Fruit fly (Drosophila melanogaster) whole organism, embryonic: ENCODE data around the gene opa.

Source experiments
- CG10431 ChIP-seq: fragments of 200-800 bp; sonication (Bioruptor generic); optimal IDR thresholded peaks from 3 replicates; lab custom pipeline; 2018; ENCODE audit warnings: missing biosample characterization, mild to moderate bottlenecking, missing genetic modification characterization
- CG12155 ChIP-seq: fragments of 200-800 bp; sonication (Bioruptor generic); optimal IDR thresholded peaks from 3 replicates; lab custom pipeline; 2016; ENCODE audit warnings: missing biosample characterization, missing genetic modification characterization
- CG12942 ChIP-seq: fragments of 200-800 bp; sonication (Bioruptor generic); optimal IDR thresholded peaks from 3 replicates; lab custom pipeline; 2016; ENCODE audit warnings: missing biosample characterization, missing genetic modification characterization
- CG15479 ChIP-seq: fragments of 200-800 bp; sonication (Bioruptor generic); optimal IDR thresholded peaks from 3 replicates; lab custom pipeline; 2019; ENCODE audit warnings: missing biosample characterization, mild to moderate bottlenecking, missing genetic modification characterization, moderate library complexity
- CG17361 ChIP-seq: fragments of 200-800 bp; sonication (Bioruptor generic); IDR thresholded peaks from 3 replicates; pipeline ENCODE4 v1.3.6; 2022; ENCODE audit warnings: missing biosample characterization, missing genetic modification characterization
- CG30403 ChIP-seq: fragments of 200-800 bp; sonication (Bioruptor generic); optimal IDR thresholded peaks from 3 replicates; lab custom pipeline; 2016; ENCODE audit warnings: missing biosample characterization, missing genetic modification characterization
- CG3163 ChIP-seq: fragments of 200-800 bp; sonication (Bioruptor generic); optimal IDR thresholded peaks from 3 replicates; lab custom pipeline; 2016; ENCODE audit warnings: missing biosample characterization, missing genetic modification characterization
- CG34224 ChIP-seq: fragments of 200-800 bp; sonication (Bioruptor generic); IDR thresholded peaks from 3 replicates; pipeline ENCODE4 v1.3.6; 2022; ENCODE audit warnings: missing biosample characterization, missing genetic modification characterization; ENCODE audit not compliant: partially characterized antibody
- CG6272 ChIP-seq: fragments of 200-800 bp; sonication (Bioruptor generic); IDR thresholded peaks from 2 replicates; pipeline ENCODE4 v1.3.6; 2022; ENCODE audit warnings: missing biosample characterization, missing genetic modification characterization
- CG6765 ChIP-seq: fragments of 200-800 bp; sonication (Bioruptor generic); optimal IDR thresholded peaks from 3 replicates; lab custom pipeline; 2017; ENCODE audit warnings: missing biosample characterization, mild to moderate bottlenecking, missing genetic modification characterization
- CG7839 ChIP-seq: fragments of 200-800 bp; sonication (Bioruptor generic); optimal IDR thresholded peaks from 3 replicates; lab custom pipeline; 2018; ENCODE audit warnings: missing biosample characterization, mild to moderate bottlenecking, missing genetic modification characterization, moderate library complexity
- CG7928 ChIP-seq: fragments of 200-800 bp; sonication (Bioruptor generic); optimal IDR thresholded peaks from 2 replicates; lab custom pipeline; 2017; ENCODE audit warnings: missing biosample characterization, mild to moderate bottlenecking, missing genetic modification characterization
- CG8089 ChIP-seq: fragments of 200-800 bp; sonication (Bioruptor generic); optimal IDR thresholded peaks from 3 replicates; lab custom pipeline; 2016; ENCODE audit warnings: missing biosample characterization, missing genetic modification characterization
- CG8290 ChIP-seq, 3 experiments: fragments of 200-800 bp; sonication (Bioruptor generic); optimal IDR thresholded peaks; 2 replicates each; lab custom pipeline; 2016 to 2019; ENCODE audit warnings: missing biosample characterization in 3 of 3, missing genetic modification characterization in 3 of 3, mild to moderate bottlenecking in 2 of 3, moderate library complexity in 1 of 3
- CG9817 ChIP-seq: fragments of 200-800 bp; sonication (Bioruptor generic); optimal IDR thresholded peaks from 2 replicates; lab custom pipeline; 2018; ENCODE audit warnings: missing biosample characterization, mild to moderate bottlenecking, missing genetic modification characterization, moderate library complexity
- CrebB ChIP-seq: fragments of 200-800 bp; sonication (Bioruptor generic); optimal IDR thresholded peaks from 3 replicates; lab custom pipeline; 2018; ENCODE audit warnings: missing biosample characterization, mild to moderate bottlenecking, missing genetic modification characterization
- D ChIP-seq, 2 experiments: fragments of 200-800 bp in 1 of 2; fragments of >200 bp in 1 of 2; sonication (Bioruptor generic) in 1 of 2; optimal IDR thresholded peaks; 2 replicates in 1 of 2; 3 replicates in 1 of 2; lab custom pipeline; 2017; ENCODE audit warnings: mild to moderate bottlenecking in 1 of 2, missing biosample characterization in 1 of 2, missing genetic modification characterization in 1 of 2, missing genetic modification reagents in 1 of 2
- Elba2 ChIP-seq: fragments of 200-800 bp; sonication (Bioruptor generic); optimal IDR thresholded peaks from 3 replicates; lab custom pipeline; 2016; ENCODE audit warnings: missing biosample characterization, missing genetic modification characterization
- Gsc ChIP-seq: fragments of 200-800 bp; sonication (Bioruptor generic); IDR thresholded peaks from 2 replicates; pipeline ENCODE4 v1.3.6; 2022; ENCODE audit warnings: missing biosample characterization, missing genetic modification characterization
- HLH54F ChIP-seq: fragments of 200-800 bp; sonication (Bioruptor generic); optimal IDR thresholded peaks from 3 replicates; lab custom pipeline; 2016; ENCODE audit warnings: missing biosample characterization, missing genetic modification characterization
- Hmr ChIP-seq: fragments of 200-800 bp; sonication (Bioruptor generic); optimal IDR thresholded peaks from 3 replicates; lab custom pipeline; 2017; ENCODE audit warnings: mild to moderate bottlenecking, missing biosample characterization, missing genetic modification reagents, missing genetic modification characterization
- Hsf ChIP-seq: fragments of 200-800 bp; sonication (Bioruptor generic); optimal IDR thresholded peaks from 3 replicates; lab custom pipeline; 2016; ENCODE audit warnings: missing biosample characterization, missing genetic modification characterization
- Kr ChIP-seq: fragments of 200-800 bp; sonication (Bioruptor generic); optimal IDR thresholded peaks from 2 replicates; lab custom pipeline; 2017; ENCODE audit warnings: missing biosample characterization, mild to moderate bottlenecking, missing genetic modification characterization
- MESR4 ChIP-seq: fragments of 200-800 bp; sonication (Bioruptor generic); optimal IDR thresholded peaks from 2 replicates; lab custom pipeline; 2018; ENCODE audit warnings: missing biosample characterization, mild to moderate bottlenecking, missing genetic modification characterization, moderate library complexity
- MTF-1 ChIP-seq: fragments of 200-800 bp; sonication (Bioruptor generic); optimal IDR thresholded peaks from 2 replicates; lab custom pipeline; 2018; ENCODE audit warnings: missing biosample characterization, mild to moderate bottlenecking, missing genetic modification characterization, borderline replicate concordance
- NK7.1 ChIP-seq: fragments of 200-800 bp; sonication (Bioruptor generic); optimal IDR thresholded peaks from 3 replicates; lab custom pipeline; 2016; ENCODE audit warnings: missing biosample characterization, missing genetic modification characterization
- Neu2 ChIP-seq: fragments of 200-800 bp; sonication (Bioruptor generic); optimal IDR thresholded peaks from 3 replicates; lab custom pipeline; 2016; ENCODE audit warnings: missing biosample characterization, missing genetic modification characterization, borderline replicate concordance
- NfI ChIP-seq: fragments of 200-800 bp; sonication (Bioruptor generic); optimal IDR thresholded peaks from 3 replicates; lab custom pipeline; 2018; ENCODE audit warnings: missing biosample characterization, mild to moderate bottlenecking, missing genetic modification characterization, moderate library complexity
- Opbp ChIP-seq: fragments of 200-800 bp; sonication (Bioruptor generic); IDR thresholded peaks from 3 replicates; pipeline ENCODE4 v1.3.6; 2022; ENCODE audit warnings: missing biosample characterization, missing genetic modification characterization; ENCODE audit not compliant: partially characterized antibody
- Sox100B ChIP-seq: fragments of 200-800 bp; sonication (Bioruptor generic); optimal IDR thresholded peaks from 3 replicates; lab custom pipeline; 2018; ENCODE audit warnings: missing biosample characterization, mild to moderate bottlenecking, missing genetic modification characterization
- Sry-β ChIP-seq: fragments of 200-800 bp; sonication (Bioruptor generic); optimal IDR thresholded peaks from 2 replicates; lab custom pipeline; 2018; ENCODE audit warnings: missing biosample characterization, mild to moderate bottlenecking, missing genetic modification characterization, moderate library complexity
- crc ChIP-seq: fragments of 200-800 bp; sonication (Bioruptor generic); optimal IDR thresholded peaks from 2 replicates; lab custom pipeline; 2016; ENCODE audit warnings: missing biosample characterization, missing genetic modification characterization
- croc ChIP-seq: fragments of 200-800 bp; sonication (Bioruptor generic); conservative IDR thresholded peaks from 3 replicates; pipeline ENCODE4 v1.3.6; 2022; ENCODE audit warnings: missing biosample characterization, missing genetic modification characterization
- exex ChIP-seq: fragments of 200-800 bp; sonication (Bioruptor generic); optimal IDR thresholded peaks from 4 replicates; lab custom pipeline; 2018; ENCODE audit warnings: missing biosample characterization, mild to moderate bottlenecking, missing genetic modification characterization, moderate library complexity
- gro ChIP-seq: fragments of 200-800 bp; sonication (Bioruptor generic); optimal IDR thresholded peaks from 2 replicates; lab custom pipeline; 2016; ENCODE audit warnings: missing biosample characterization, missing genetic modification characterization
- kay ChIP-seq: fragments of 200-800 bp; sonication (Bioruptor generic); optimal IDR thresholded peaks from 2 replicates; lab custom pipeline; 2016; ENCODE audit warnings: missing biosample characterization, missing genetic modification characterization
- nom ChIP-seq: fragments of 200-800 bp; sonication (Bioruptor generic); optimal IDR thresholded peaks from 2 replicates; lab custom pipeline; 2017; ENCODE audit warnings: missing biosample characterization, missing genetic modification characterization, mild to moderate bottlenecking, moderate library complexity, missing genetic modification reagents
- pan ChIP-seq, 4 experiments: fragments of >200 bp in 3 of 4; fragments of 200-800 bp in 1 of 4; sonication (Bioruptor generic) in 1 of 4; optimal IDR thresholded peaks in 3 of 4; IDR thresholded peaks in 1 of 4; 2 replicates each; pipeline versions ENCODE4 v1.3.6 to Lab custom; 2017 to 2022; ENCODE audit warnings: missing biosample characterization in 2 of 4, missing genetic modification characterization in 2 of 4, mixed read lengths in 1 of 4
- pnt ChIP-seq: fragments of 200-800 bp; sonication (Bioruptor generic); optimal IDR thresholded peaks from 3 replicates; lab custom pipeline; 2016; ENCODE audit warnings: missing biosample characterization, missing genetic modification characterization
- salm ChIP-seq: fragments of 200-800 bp; sonication (Bioruptor generic); optimal IDR thresholded peaks from 2 replicates; lab custom pipeline; 2018; ENCODE audit warnings: missing biosample characterization, mild to moderate bottlenecking, missing genetic modification characterization
- sisA ChIP-seq: fragments of 200-800 bp; sonication (Bioruptor generic); IDR thresholded peaks from 2 replicates; pipeline ENCODE4 v1.3.6; 2022; ENCODE audit warnings: missing biosample characterization, missing genetic modification characterization
- slou ChIP-seq: fragments of 200-800 bp; sonication (Bioruptor generic); optimal IDR thresholded peaks from 3 replicates; lab custom pipeline; 2016; ENCODE audit warnings: missing biosample characterization, missing genetic modification characterization
- sr ChIP-seq: fragments of 200-800 bp; sonication (Bioruptor generic); IDR thresholded peaks from 3 replicates; pipeline ENCODE4 v1.3.6; 2022; ENCODE audit warnings: missing biosample characterization, missing genetic modification characterization
- vnd ChIP-seq: fragments of 200-800 bp; sonication (Bioruptor generic); IDR thresholded peaks from 3 replicates; pipeline ENCODE4 v1.3.6; 2022; ENCODE audit warnings: missing biosample characterization, missing genetic modification characterization; ENCODE audit not compliant: partially characterized antibody
- wek ChIP-seq: fragments of 200-800 bp; sonication (Bioruptor generic); optimal IDR thresholded peaks from 3 replicates; lab custom pipeline; 2018; ENCODE audit warnings: missing biosample characterization, mild to moderate bottlenecking, missing genetic modification characterization, moderate library complexity

The opa gene

DNA sequence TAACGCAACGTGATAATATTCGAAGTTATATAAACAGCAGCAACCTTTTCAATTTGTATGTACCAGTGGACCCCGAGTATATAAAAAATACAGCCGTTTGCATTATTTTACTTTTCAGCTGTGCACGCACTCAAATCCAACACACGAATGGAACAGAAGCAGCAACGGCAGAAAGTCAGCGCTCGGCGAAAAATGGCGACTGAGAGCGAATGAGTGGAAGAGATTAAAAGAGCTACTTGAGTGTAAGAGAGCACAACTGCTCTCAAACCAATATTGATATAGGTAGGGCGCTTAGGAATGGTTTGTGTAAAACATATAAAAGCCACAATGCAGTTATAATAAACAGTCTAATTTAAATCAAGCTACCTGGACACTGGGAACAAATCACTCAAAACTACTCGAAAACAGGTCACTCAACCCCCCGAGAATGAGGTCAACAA lies 46.3 kb upstream of the opa start (continued):
- TF ChIP-seq Kr (GFP tag; lab: Kevin White, UChicago) (no peak), nom (peak; percentile 63), CrebB (peak; percentile 77), Sry-β (peak; percentile 29), gro (GFP tag; lab: Kevin White, UChicago) (peak; percentile 65), CG8089 (GFP tag; lab: Kevin White, UChicago) (peak; percentile 70), MESR4 (GFP tag; lab: Kevin White, UChicago) (peak; percentile 6), NfI (GFP tag; lab: Kevin White, UChicago) (no peak), CG9817 (tag; lab: Kevin White, UChicago) (no peak), wek (GFP tag; lab: Kevin White, UChicago) (peak; percentile 88), salm (tag; lab: Kevin White, UChicago) (peak; percentile 65), Opbp (GFP tag; lab: Robert Waterston, UW) (0 out of 3 replicates have a peak, but pooled peaks have one; percentile 23), slou (no peak), exex (tag; lab: Kevin White, UChicago) (no peak), Gsc (GFP tag; lab: Robert Waterston, UW) (no peak), crc (GFP tag; lab: Kevin White, UChicago) (peak; percentile 53), CG12155 (GFP tag; lab: Kevin White, UChicago) (peak; percentile 1), Elba2 (GFP tag; lab: Kevin White, UChicago) (no peak), CG3163 (peak; percentile 63), CG7928 (GFP tag; lab: Kevin White, UChicago) (no peak), Sox100B (GFP tag; lab: Kevin White, UChicago) (peak; percentile 74), sr (GFP tag; lab: Robert Waterston, UW) (peak; percentile 38; the same call in 1 of the 3 replicates), MTF-1 (GFP tag; lab: Kevin White, UChicago) (peak; percentile 89), Hmr (GFP tag; lab: Kevin White, UChicago) (peak; percentile 79), CG7839 (peak; percentile 37), D (optimal IDR thresholded peaks at IDR 0.05; lab: Kevin White, UChicago) (no peak), D (GFP tag; optimal IDR thresholded peaks at IDR 0.05; lab: Kevin White, UChicago) (peak; percentile 65), sisA (GFP tag; lab: Robert Waterston, UW) (no peak), CG30403 (GFP tag; lab: Kevin White, UChicago) (peak; percentile 6), croc (GFP tag; lab: Robert Waterston, UW) (no peak), CG8290 (GFP tag; optimal IDR thresholded peaks at IDR 0.05; lab: Kevin White, UChicago) (peak; percentile 49), CG8290 (tag; optimal IDR thresholded peaks at IDR 0.05; lab: Kevin White, UChicago) (peak; percentile 53 to 63), vnd (GFP tag; lab: Robert Waterston, UW) (no peak), NK7.1 (GFP tag; lab: Kevin White, UChicago) (peak; percentile 58), CG17361 (0 out of 3 replicates have a peak, but pooled peaks have one; percentile 27), CG6765 (GFP tag; lab: Kevin White, UChicago) (peak; percentile 86), pan (optimal IDR thresholded peaks at IDR 0.05; lab: Kevin White, UChicago) (no peak), pan (GFP tag; optimal IDR thresholded peaks at IDR 0.05 in 1 of 2, IDR thresholded peaks at IDR 0.05 in 1 of 2) (peak in 1 of 2 experiments; percentile 38), CG6272 (GFP tag; lab: Robert Waterston, UW) (no peak), Neu2 (GFP tag; lab: Kevin White, UChicago) (no peak), Hsf (GFP tag; lab: Kevin White, UChicago) (no peak), CG34224 (GFP tag; lab: Robert Waterston, UW) (peak; percentile 32; the same call in 1 of the 3 replicates), kay (GFP tag; lab: Kevin White, UChicago) (peak; percentile 3), CG15479 (no peak), HLH54F (no peak), CG12942 (GFP tag; lab: Kevin White, UChicago) (peak; percentile 24), CG10431 (GFP tag; lab: Kevin White, UChicago) (peak; percentile 64), pnt (GFP tag; lab: Kevin White, UChicago) (peak; percentile 58)
- TF ChIP-seq, all 482 proteins: peak for 274
